Worm (Caenorhabditis elegans) whole organism, mixed stage, embryonic: ENCODE measurements around the gene B0035.3.

Source experiments
- mep-1 ChIP-seq: fragments of 150-350 bp; optimal IDR thresholded peaks from 2 replicates; lab custom pipeline; 2017; ENCODE audit warnings: missing biosample characterization, missing genetic modification reagents, missing genetic modification characterization, inconsistent platforms
- unc-62 ChIP-seq: fragments of 150-350 bp; optimal IDR thresholded peaks from 2 replicates; lab custom pipeline; 2014; ENCODE audit warnings: missing biosample characterization, missing genetic modification reagents, missing genetic modification characterization

DNA sequence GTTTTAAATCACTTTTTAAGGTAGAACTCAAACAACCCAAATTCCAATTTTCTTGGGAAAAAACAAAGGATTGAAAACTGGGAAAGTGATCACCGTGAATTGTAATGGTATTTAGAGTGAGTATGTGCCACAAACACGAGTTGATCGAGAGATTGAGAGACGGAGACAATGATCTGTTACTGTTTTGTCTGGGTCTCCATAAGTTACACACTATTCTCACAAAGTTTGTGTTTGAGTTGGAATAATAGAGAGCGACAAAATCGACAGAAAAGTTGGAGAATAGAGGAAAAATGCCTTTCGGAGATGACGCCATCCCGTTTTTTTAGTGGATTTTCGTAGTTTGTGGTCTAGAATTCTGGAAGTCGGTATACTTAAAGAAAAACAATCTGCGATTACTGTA lies 43.5 kb downstream of the B0035.3 start, which contains the start of gene nhr-7:
- TF ChIP-seq unc-62 (GFP tag; lab: Kevin White, UChicago) = no peak
- no peak for TF ChIP-seq mep-1 (tag; lab: Kevin White, UChicago)
